Worm (Caenorhabditis elegans) whole organism, early embryonic: ENCODE measurements around the gene skr-16.

ENCODE experiments used
- B0310.2 ChIP-seq: sonication (generic microtip); optimal IDR thresholded peaks from 2 replicates; lab custom pipeline; 2016; ENCODE audit warnings: mild to moderate bottlenecking, missing genetic modification characterization, missing compliant biosample characterization
- F13C5.2 ChIP-seq: sonication (generic microtip); optimal IDR thresholded peaks from 2 replicates; lab custom pipeline; 2017; ENCODE audit warnings: mild to moderate bottlenecking, missing genetic modification characterization, inconsistent platforms, missing compliant biosample characterization
- ama-1 ChIP-seq: fragments of 150-350 bp; optimal IDR thresholded peaks from 2 replicates; lab custom pipeline; 2014
- ets-7 ChIP-seq: sonication (generic microtip); optimal IDR thresholded peaks from 2 replicates; lab custom pipeline; 2016; ENCODE audit warnings: missing genotype, missing genetic modification characterization, missing compliant biosample characterization
- flt-1 ChIP-seq: fragments of 200-800 bp; sonication (Bioruptor generic); IDR thresholded peaks from 2 replicates; pipeline ENCODE4 v1.3.6; 2022; ENCODE audit warnings: missing genetic modification characterization, missing compliant biosample characterization
- hmbx-1 ChIP-seq: sonication (generic microtip); optimal IDR thresholded peaks from 2 replicates; lab custom pipeline; 2016; ENCODE audit warnings: mild to moderate bottlenecking, missing genetic modification characterization, missing compliant biosample characterization
- hmg-4 ChIP-seq: fragments of 200-800 bp; sonication (Bioruptor generic); optimal IDR thresholded peaks from 2 replicates; lab custom pipeline; 2018; ENCODE audit warnings: mild to moderate bottlenecking, missing genetic modification characterization, missing compliant biosample characterization
- hnd-1 ChIP-seq: sonication (generic microtip); optimal IDR thresholded peaks from 2 replicates; lab custom pipeline; 2016; ENCODE audit warnings: missing genetic modification characterization, missing compliant biosample characterization
- scrt-1 ChIP-seq: fragments of 200-800 bp; sonication (Bioruptor generic); IDR thresholded peaks from 2 replicates; pipeline ENCODE4 v1.3.6; 2022; ENCODE audit warnings: missing genetic modification characterization, missing compliant biosample characterization
- tbx-11 ChIP-seq: fragments of 200-800 bp; sonication (Bioruptor generic); IDR thresholded peaks from 2 replicates; pipeline ENCODE4 v1.3.6; 2022; ENCODE audit warnings: missing genetic modification characterization, missing compliant biosample characterization
- tra-4 ChIP-seq: sonication (generic microtip); optimal IDR thresholded peaks from 2 replicates; lab custom pipeline; 2017; ENCODE audit warnings: missing genetic modification characterization, missing compliant biosample characterization

DNA sequence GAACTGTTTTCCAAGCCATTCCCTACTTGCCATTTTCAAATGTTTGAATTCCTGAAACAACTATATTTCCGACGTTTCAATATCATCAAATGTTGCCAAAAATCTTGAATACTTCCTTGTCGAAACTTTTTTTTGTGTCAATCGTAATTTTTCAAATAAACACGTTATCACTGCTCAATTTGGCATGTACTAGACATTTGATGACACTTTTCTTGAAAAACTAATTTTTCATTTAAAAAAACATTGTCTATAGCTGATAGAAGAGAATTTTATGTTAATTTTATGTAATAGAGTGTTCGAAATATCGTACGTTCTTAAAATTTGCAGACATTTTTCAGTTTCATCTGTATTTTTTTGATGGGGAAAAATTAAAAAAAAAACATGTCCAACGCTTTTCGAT, 14.3 kb downstream of the skr-16 start:
- TF ChIP-seq ama-1 (lab: Kevin White, UChicago) (no peak), flt-1 (GFP tag; lab: Robert Waterston, UW) (no peak), scrt-1 (GFP tag; lab: Robert Waterston, UW) (no peak), B0310.2 (tag; lab: Kevin White, UChicago) (no peak), F13C5.2 (tag; lab: Kevin White, UChicago) (no peak), ets-7 (no peak), hnd-1 (tag; lab: Kevin White, UChicago) (no peak), tra-4 (tag; lab: Kevin White, UChicago) (no peak), hmg-4 (GFP tag; lab: Kevin White, UChicago) (no peak), tbx-11 (GFP tag; lab: Robert Waterston, UW) (no peak), hmbx-1 (tag; lab: Kevin White, UChicago) (no peak)
